Fruit fly (Drosophila melanogaster) whole organism, embryonic: Measurements from ENCODE around the gene Shc.

ENCODE experiments used
- ATbp ChIP-seq: fragments of 200-800 bp; sonication (Bioruptor generic); optimal IDR thresholded peaks from 2 replicates; lab custom pipeline; 2017; ENCODE audit warnings: missing biosample characterization, mild to moderate bottlenecking, missing genetic modification characterization, missing genetic modification reagents
- CG12236 ChIP-seq: fragments of 200-800 bp; sonication (Bioruptor generic); optimal IDR thresholded peaks from 2 replicates; lab custom pipeline; 2016; ENCODE audit warnings: missing biosample characterization, missing genetic modification characterization
- CG12299 ChIP-seq: fragments of 200-800 bp; sonication (Bioruptor generic); optimal IDR thresholded peaks from 2 replicates; lab custom pipeline; 2018; ENCODE audit warnings: missing biosample characterization, mild to moderate bottlenecking, missing genetic modification characterization
- CG14441 ChIP-seq: fragments of 200-800 bp; sonication (Bioruptor generic); IDR thresholded peaks from 2 replicates; pipeline ENCODE4 v1.3.6; 2022; ENCODE audit warnings: missing biosample characterization, missing genetic modification characterization
- CG17361 ChIP-seq: fragments of 200-800 bp; sonication (Bioruptor generic); IDR thresholded peaks from 3 replicates; pipeline ENCODE4 v1.3.6; 2022; ENCODE audit warnings: missing biosample characterization, missing genetic modification characterization
- CG17912 ChIP-seq: fragments of 200-800 bp; sonication (Bioruptor generic); optimal IDR thresholded peaks from 2 replicates; lab custom pipeline; 2018; ENCODE audit warnings: missing biosample characterization, mild to moderate bottlenecking, missing genetic modification characterization
- CG18262 ChIP-seq: fragments of 200-800 bp; optimal IDR thresholded peaks from 3 replicates; lab custom pipeline; 2019; ENCODE audit warnings: missing biosample characterization, mild to moderate bottlenecking, missing genetic modification characterization, moderate library complexity
- CG18476 ChIP-seq: fragments of 200-800 bp; sonication (Bioruptor generic); optimal IDR thresholded peaks from 2 replicates; lab custom pipeline; 2016; ENCODE audit warnings: missing biosample characterization, mild to moderate bottlenecking, missing genetic modification characterization
- CG18619 ChIP-seq: fragments of 200-800 bp; sonication (Bioruptor generic); optimal IDR thresholded peaks from 3 replicates; lab custom pipeline; 2017; ENCODE audit warnings: missing biosample characterization, mild to moderate bottlenecking, missing genetic modification characterization
- CG2116 ChIP-seq: fragments of 200-800 bp; sonication (Bioruptor generic); optimal IDR thresholded peaks from 3 replicates; lab custom pipeline; 2018; ENCODE audit warnings: missing biosample characterization, mild to moderate bottlenecking, missing genetic modification characterization
- CG31388 ChIP-seq: fragments of 200-800 bp; sonication (Bioruptor generic); optimal IDR thresholded peaks from 2 replicates; lab custom pipeline; 2016; ENCODE audit warnings: missing biosample characterization, missing genetic modification characterization
- CG34376 ChIP-seq: fragments of 200-800 bp; sonication (Bioruptor generic); optimal IDR thresholded peaks from 2 replicates; lab custom pipeline; 2018; ENCODE audit warnings: missing biosample characterization, mild to moderate bottlenecking, missing genetic modification characterization
- CG4360 ChIP-seq: fragments of 200-800 bp; sonication (Bioruptor generic); IDR thresholded peaks from 2 replicates; pipeline ENCODE4 v1.3.6; 2022; ENCODE audit warnings: missing biosample characterization, missing genetic modification characterization
- CG6254 ChIP-seq: fragments of 200-800 bp; sonication (Bioruptor generic); optimal IDR thresholded peaks from 3 replicates; lab custom pipeline; 2017; ENCODE audit warnings: mild to moderate bottlenecking, missing biosample characterization, missing genetic modification reagents, missing genetic modification characterization
- CG6854 ChIP-seq: fragments of 200-800 bp; sonication (Bioruptor generic); optimal IDR thresholded peaks from 3 replicates; lab custom pipeline; 2017; ENCODE audit warnings: missing biosample characterization, mild to moderate bottlenecking, missing genetic modification characterization
- CG7372 ChIP-seq: fragments of 200-800 bp; sonication (Bioruptor generic); IDR thresholded peaks from 2 replicates; pipeline ENCODE4 v1.3.6; 2022; ENCODE audit warnings: missing biosample characterization, missing genetic modification characterization
- CG7556 ChIP-seq: fragments of 200-800 bp; sonication (Bioruptor generic); optimal IDR thresholded peaks from 2 replicates; lab custom pipeline; 2017; ENCODE audit warnings: missing biosample characterization, mild to moderate bottlenecking, missing genetic modification characterization
- CG8290 ChIP-seq, 3 experiments: fragments of 200-800 bp; sonication (Bioruptor generic); optimal IDR thresholded peaks; 2 replicates each; lab custom pipeline; 2016 to 2019; ENCODE audit warnings: missing biosample characterization in 3 of 3, missing genetic modification characterization in 3 of 3, mild to moderate bottlenecking in 2 of 3, moderate library complexity in 1 of 3
- CG8924 ChIP-seq: fragments of 200-800 bp; optimal IDR thresholded peaks from 3 replicates; lab custom pipeline; 2019; ENCODE audit warnings: missing biosample characterization, mild to moderate bottlenecking, missing genetic modification characterization, moderate library complexity
- CG9876 ChIP-seq: fragments of 200-800 bp; sonication (Bioruptor generic); optimal IDR thresholded peaks from 2 replicates; lab custom pipeline; 2016; ENCODE audit warnings: missing biosample characterization, missing genetic modification characterization
- Doc2 ChIP-seq: fragments of 200-800 bp; sonication (Bioruptor generic); IDR thresholded peaks from 2 replicates; pipeline ENCODE4 v1.3.6; 2022; ENCODE audit warnings: missing biosample characterization, missing genetic modification characterization
- Elba2 ChIP-seq: fragments of 200-800 bp; sonication (Bioruptor generic); optimal IDR thresholded peaks from 3 replicates; lab custom pipeline; 2016; ENCODE audit warnings: missing biosample characterization, missing genetic modification characterization
- Ets97D ChIP-seq: fragments of 200-800 bp; sonication (Bioruptor generic); optimal IDR thresholded peaks from 3 replicates; lab custom pipeline; 2016; ENCODE audit warnings: missing biosample characterization, missing genetic modification characterization
- Hsf ChIP-seq: fragments of 200-800 bp; sonication (Bioruptor generic); optimal IDR thresholded peaks from 3 replicates; lab custom pipeline; 2016; ENCODE audit warnings: missing biosample characterization, missing genetic modification characterization
- Med ChIP-seq: fragments of 200-800 bp; sonication (Bioruptor generic); peaks from one replicate; lab custom pipeline; 2016; ENCODE audit warnings: missing biosample characterization, missing genetic modification characterization, mild to moderate bottlenecking, inconsistent platforms, moderate library complexity
- Meics ChIP-seq: fragments of 200-800 bp; sonication (Bioruptor generic); optimal IDR thresholded peaks from 2 replicates; lab custom pipeline; 2017; ENCODE audit warnings: missing biosample characterization, mild to moderate bottlenecking, missing genetic modification characterization
- NC2β ChIP-seq: fragments of 200-800 bp; sonication (Bioruptor generic); optimal IDR thresholded peaks from 2 replicates; lab custom pipeline; 2016; ENCODE audit warnings: missing biosample characterization, missing genetic modification characterization
- Oaz ChIP-seq: fragments of 200-800 bp; sonication (Bioruptor generic); IDR thresholded peaks from 2 replicates; pipeline ENCODE4 v1.3.6; 2022; ENCODE audit warnings: missing biosample characterization, missing genetic modification characterization
- Ssrp ChIP-seq: fragments of 200-800 bp; sonication (Bioruptor generic); optimal IDR thresholded peaks from 2 replicates; lab custom pipeline; 2018; ENCODE audit warnings: missing biosample characterization, mild to moderate bottlenecking, missing genetic modification characterization, moderate library complexity
- YL-1 ChIP-seq: fragments of 200-800 bp; sonication (Bioruptor generic); optimal IDR thresholded peaks from 3 replicates; lab custom pipeline; 2017; ENCODE audit warnings: missing biosample characterization, mild to moderate bottlenecking, missing genetic modification characterization
- bab2 ChIP-seq: fragments of 200-800 bp; sonication (Bioruptor generic); optimal IDR thresholded peaks from 2 replicates; lab custom pipeline; 2016; ENCODE audit warnings: missing biosample characterization, missing genetic modification characterization
- cas ChIP-seq: fragments of 200-800 bp; sonication (Bioruptor generic); IDR thresholded peaks from 2 replicates; pipeline ENCODE4 v1.3.6; 2022; ENCODE audit warnings: missing biosample characterization, missing genetic modification characterization
- ci ChIP-seq: fragments of 200-800 bp; sonication (Bioruptor generic); IDR thresholded peaks from 3 replicates; pipeline ENCODE4 v1.3.6; 2022; ENCODE audit warnings: missing biosample characterization, missing genetic modification characterization
- crc ChIP-seq: fragments of 200-800 bp; sonication (Bioruptor generic); optimal IDR thresholded peaks from 2 replicates; lab custom pipeline; 2016; ENCODE audit warnings: missing biosample characterization, missing genetic modification characterization
- eve ChIP-seq, 2 experiments: fragments of >200 bp; optimal IDR thresholded peaks; 2 replicates each; lab custom pipeline; 2017; ENCODE audit warnings: missing biosample characterization in 2 of 2, missing genetic modification characterization in 2 of 2
- ewg ChIP-seq: fragments of 200-800 bp; sonication (Bioruptor generic); optimal IDR thresholded peaks from 3 replicates; lab custom pipeline; 2017; ENCODE audit warnings: mild to moderate bottlenecking, missing biosample characterization, missing genetic modification reagents, missing genetic modification characterization
- eyg ChIP-seq: fragments of 200-800 bp; sonication (Bioruptor generic); optimal IDR thresholded peaks from 3 replicates; lab custom pipeline; 2016; ENCODE audit warnings: missing biosample characterization, missing genetic modification characterization
- fd64A ChIP-seq: fragments of 200-800 bp; sonication (Bioruptor generic); optimal IDR thresholded peaks from 3 replicates; lab custom pipeline; 2018; ENCODE audit warnings: missing biosample characterization, mild to moderate bottlenecking, missing genetic modification characterization
- gsb-n ChIP-seq: fragments of 200-800 bp; sonication (Bioruptor generic); optimal IDR thresholded peaks from 3 replicates; lab custom pipeline; 2018; ENCODE audit warnings: missing biosample characterization, mild to moderate bottlenecking, missing genetic modification characterization
- mam ChIP-seq: fragments of 200-800 bp; sonication (Bioruptor generic); optimal IDR thresholded peaks from 3 replicates; lab custom pipeline; 2016; ENCODE audit warnings: missing biosample characterization, missing genetic modification characterization
- pb ChIP-seq: fragments of 200-800 bp; sonication (Bioruptor generic); optimal IDR thresholded peaks from 3 replicates; lab custom pipeline; 2016; ENCODE audit warnings: missing biosample characterization, missing genetic modification characterization
- pho ChIP-seq: fragments of 200-800 bp; sonication (Bioruptor generic); optimal IDR thresholded peaks from 2 replicates; lab custom pipeline; 2016; ENCODE audit warnings: missing biosample characterization, missing genetic modification characterization
- pita ChIP-seq: fragments of 200-800 bp; sonication (Bioruptor generic); optimal IDR thresholded peaks from 2 replicates; lab custom pipeline; 2017; ENCODE audit warnings: missing biosample characterization, mild to moderate bottlenecking, missing genetic modification characterization
- prd ChIP-seq, 3 experiments: fragments of >200 bp in 2 of 3; fragments of 200-800 bp in 1 of 3; sonication (Bioruptor generic) in 1 of 3; optimal IDR thresholded peaks in 2 of 3; IDR thresholded peaks in 1 of 3; 2 replicates in 2 of 3; 3 replicates in 1 of 3; pipeline versions ENCODE4 v1.3.6 to Lab custom; 2017 to 2022; ENCODE audit warnings: missing biosample characterization in 1 of 3, missing genetic modification characterization in 1 of 3
- scrt ChIP-seq: fragments of 200-800 bp; sonication (Bioruptor generic); optimal IDR thresholded peaks from 2 replicates; lab custom pipeline; 2018; ENCODE audit warnings: missing biosample characterization, mild to moderate bottlenecking, missing genetic modification characterization, moderate library complexity
- sens ChIP-seq: fragments of 200-800 bp; sonication (Bioruptor generic); peaks from one replicate; lab custom pipeline; 2016; ENCODE audit warnings: missing biosample characterization, missing genetic modification characterization
- zf30C ChIP-seq: fragments of 200-800 bp; sonication (Bioruptor generic); optimal IDR thresholded peaks from 3 replicates; lab custom pipeline; 2018; ENCODE audit warnings: missing biosample characterization, mild to moderate bottlenecking, missing genetic modification characterization

Gene Shc

DNA sequence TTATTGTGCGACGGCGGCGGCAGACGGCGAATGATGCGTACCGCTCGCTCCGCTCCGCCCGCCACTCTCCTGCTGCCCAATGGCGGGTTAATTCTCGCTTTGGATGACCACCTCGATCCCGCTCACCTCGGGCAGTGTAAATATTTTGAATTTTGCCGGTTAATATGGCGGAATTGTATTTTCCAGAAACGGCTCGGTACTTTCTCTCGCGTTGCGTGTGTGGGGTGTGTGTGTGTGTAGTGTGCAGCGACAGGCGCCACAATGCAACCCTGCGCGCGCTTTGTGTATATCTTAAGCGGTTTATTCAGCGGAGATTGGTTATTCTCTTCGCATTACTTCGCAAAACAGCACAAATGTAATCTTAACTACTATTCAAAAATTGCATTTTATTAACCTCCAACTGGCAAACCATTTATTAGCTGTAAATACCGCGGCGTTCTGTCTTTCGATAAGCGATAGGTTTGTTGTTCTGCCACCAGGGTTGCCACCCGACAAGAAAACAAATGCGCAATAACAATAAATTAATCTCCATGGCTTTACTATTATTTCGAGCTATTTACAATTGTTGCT, 29.1 kb downstream of the Shc start, which contains the start of the genes phol and CG3552 (continued):
- TF ChIP-seq Ets97D (GFP tag; lab: Kevin White, UChicago) (peak; percentile 41), CG18476 (no peak), Doc2 (GFP tag; lab: Robert Waterston, UW) (no peak), CG7372 (GFP tag; lab: Robert Waterston, UW) (no peak), eve (GFP tag; optimal IDR thresholded peaks at IDR 0.05; lab: Kevin White, UChicago) (no peak), CG6854 (GFP tag; lab: Kevin White, UChicago) (no peak), zf30C (no peak), CG17361 (GFP tag; lab: Robert Waterston, UW) (0 out of 3 replicates have a peak, but pooled peaks have one; percentile 42), Oaz (GFP tag; lab: Robert Waterston, UW) (no peak), ATbp (GFP tag; lab: Kevin White, UChicago) (no peak), CG9876 (no peak), Ssrp (tag; lab: Kevin White, UChicago) (no peak), bab2 (GFP tag; lab: Kevin White, UChicago) (peak; percentile 20), eyg (GFP tag; lab: Kevin White, UChicago) (no peak), CG34376 (GFP tag; lab: Kevin White, UChicago) (peak; percentile 5), prd (optimal IDR thresholded peaks at IDR 0.05; lab: Kevin White, UChicago) (no peak), prd (GFP tag; IDR thresholded peaks at IDR 0.05; lab: Robert Waterston, UW) (no peak), CG31388 (GFP tag; lab: Kevin White, UChicago) (no peak), CG2116 (peak; percentile 98), ci (GFP tag; lab: Robert Waterston, UW) (peak; percentile 30; the same call in 1 of the 3 replicates), CG7556 (no peak), CG8924 (peak; percentile 51), fd64A (GFP tag; lab: Kevin White, UChicago) (no peak), pho (GFP tag; lab: Kevin White, UChicago) (no peak), gsb-n (tag; lab: Kevin White, UChicago) (no peak), CG8290 (GFP tag; optimal IDR thresholded peaks at IDR 0.05; lab: Kevin White, UChicago) (no peak), CG8290 (tag; optimal IDR thresholded peaks at IDR 0.05; lab: Kevin White, UChicago) (no peak), CG12299 (tag; lab: Kevin White, UChicago) (no peak), CG17912 (GFP tag; lab: Kevin White, UChicago) (no peak), cas (GFP tag; lab: Robert Waterston, UW) (no peak), pb (GFP tag; lab: Kevin White, UChicago) (no peak), crc (GFP tag; lab: Kevin White, UChicago) (no peak), NC2β (GFP tag; lab: Kevin White, UChicago) (peak; percentile 6), CG18262 (tag; lab: Kevin White, UChicago) (peak; percentile 13), CG18619 (GFP tag; lab: Kevin White, UChicago) (no peak), pita (GFP tag; lab: Kevin White, UChicago) (no peak), mam (GFP tag; lab: Kevin White, UChicago) (peak; percentile 13), CG12236 (no peak)
- TF ChIP-seq, all 482 proteins: peak for 115

DNA sequence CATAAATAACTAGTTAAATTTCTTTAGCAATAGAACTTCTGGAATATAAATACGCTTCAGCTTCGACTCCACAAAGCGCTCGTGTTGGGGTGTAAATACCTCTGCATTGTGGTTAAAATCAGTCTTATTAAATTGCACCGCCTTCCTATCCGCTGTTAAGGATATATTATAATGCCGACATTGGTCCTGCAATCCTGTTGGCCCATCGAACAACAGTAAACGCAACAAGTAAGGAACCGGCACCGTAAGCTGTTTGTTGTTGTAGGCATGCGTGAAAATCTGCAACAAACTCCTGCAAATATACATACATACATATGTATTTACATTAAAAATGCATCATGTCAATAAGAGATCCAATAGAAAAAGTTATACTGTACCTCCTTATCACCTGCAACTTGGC, 29.6 kb downstream of the Shc start:
- TF ChIP-seq sens (GFP tag; lab: Kevin White, UChicago) (peak; percentile 31), Elba2 (GFP tag; lab: Kevin White, UChicago) (peak; percentile 15), CG4360 (GFP tag; lab: Robert Waterston, UW) (peak; percentile 42; the same call in 1 of the 2 replicates), CG6254 (GFP tag; lab: Kevin White, UChicago) (no peak), ewg (peak; percentile 6), Hsf (GFP tag; lab: Kevin White, UChicago) (no peak), CG14441 (GFP tag; lab: Robert Waterston, UW) (no peak), Meics (GFP tag; lab: Kevin White, UChicago) (peak; percentile 8), YL-1 (GFP tag; lab: Kevin White, UChicago) (peak; percentile 35), Med (GFP tag; lab: Kevin White, UChicago) (peak; percentile 1), scrt (GFP tag; lab: Kevin White, UChicago) (peak; percentile 95)
